Worm (Caenorhabditis elegans): ENCODE results near the gene unc-112.
A peak's percentile ranks its signal among the peaks of the same experiment; 100 is the strongest.

Gene unc-112

ce11 chrV:14711077-14711476 lies 14.6 kb upstream of the unc-112 start, which contains the start of gene ssp-33:
Gene ssp-33, plus strand, starts transcription at chrV:14711377.
- TF ChIP-seq dao-5 (tag; optimal IDR thresholded peaks at IDR 0.05) (no peak), him-1 (tag; optimal IDR thresholded peaks at IDR 0.05) (no peak), W03F9.2 (tag; optimal IDR thresholded peaks at IDR 0.05) (no peak)

ce11 chrV:14707958-14708357 lies 11.5 kb upstream of the unc-112 start, which contains the start of gene R08A2.9:
Gene R08A2.9, plus strand, starts transcription at chrV:14708258.
- no peak for TF ChIP-seq W03F9.2 (tag; optimal IDR thresholded peaks at IDR 0.05)
- TF ChIP-seq him-1 (tag; optimal IDR thresholded peaks at IDR 0.05): no peak
- no peak for TF ChIP-seq dao-5 (tag; optimal IDR thresholded peaks at IDR 0.05)

- no peak for TF ChIP-seq him-1 (tag; optimal IDR thresholded peaks at IDR 0.05)
- no peak for TF ChIP-seq dao-5 (tag; optimal IDR thresholded peaks at IDR 0.05)
- TF ChIP-seq W03F9.2 (tag; optimal IDR thresholded peaks at IDR 0.05): no peak
Observed at ce11 chrV:14698666-14699065, 2.2 kb upstream of the unc-112 start, which contains the start of gene set-5. Gene set-5, plus strand, starts transcription at chrV:14698966.

ce11 chrV:14698005-14698404 lies 1.6 kb upstream of the unc-112 start:
- no peak for TF ChIP-seq W03F9.2 (tag; optimal IDR thresholded peaks at IDR 0.05)
- TF ChIP-seq him-1 (tag; optimal IDR thresholded peaks at IDR 0.05): no peak
- no peak for TF ChIP-seq dao-5 (tag; optimal IDR thresholded peaks at IDR 0.05)

- TF ChIP-seq W03F9.2 (tag; optimal IDR thresholded peaks at IDR 0.05) (no peak), dao-5 (tag; optimal IDR thresholded peaks at IDR 0.05) (no peak), him-1 (tag; optimal IDR thresholded peaks at IDR 0.05) (no peak)
Observed at ce11 chrV:14695713-14696112, 741 bp downstream of the unc-112 start.

- no peak for TF ChIP-seq W03F9.2 (tag; optimal IDR thresholded peaks at IDR 0.05)
Observed at ce11 chrV:14689060-14689750, 7.2 kb downstream of the unc-112 start, which contains the start of gene gasr-8. Gene gasr-8, plus strand, starts transcription at chrV:14689110.

ce11 chrV:14688097-14688912 lies 8.1 kb downstream of the unc-112 start, which contains the start of gene C47E8.11:
Gene C47E8.11, plus strand, starts transcription at chrV:14688616.
- TF ChIP-seq W03F9.2 (tag; optimal IDR thresholded peaks at IDR 0.05): peak; percentile 48
- no peak for TF ChIP-seq dao-5 (tag; optimal IDR thresholded peaks at IDR 0.05)

- no peak for TF ChIP-seq W03F9.2 (tag; optimal IDR thresholded peaks at IDR 0.05)
- TF ChIP-seq dao-5 (tag; optimal IDR thresholded peaks at IDR 0.05): no peak
- TF ChIP-seq him-1 (tag; optimal IDR thresholded peaks at IDR 0.05): no peak
Observed at ce11 chrV:14687106-14687964, 9.1 kb downstream of the unc-112 start.

- TF ChIP-seq him-1 (tag; optimal IDR thresholded peaks at IDR 0.05): no peak
- no peak for TF ChIP-seq W03F9.2 (tag; optimal IDR thresholded peaks at IDR 0.05)
- TF ChIP-seq dao-5 (tag; optimal IDR thresholded peaks at IDR 0.05): no peak
Observed at ce11 chrV:14686231-14687105, 10.0 kb downstream of the unc-112 start.

- TF ChIP-seq dao-5 (tag; optimal IDR thresholded peaks at IDR 0.05): no peak
- TF ChIP-seq W03F9.2 (tag; optimal IDR thresholded peaks at IDR 0.05): peak; percentile 94
- TF ChIP-seq him-1 (tag; optimal IDR thresholded peaks at IDR 0.05): peak; percentile 96
Observed at ce11 chrV:14685435-14686058, 10.9 kb downstream of the unc-112 start, which contains the start of gene C47E8.4. Gene C47E8.4, minus strand, starts transcription at chrV:14685485.

ce11 chrV:14684359-14685312 lies 11.8 kb downstream of the unc-112 start, which contains the start of gene hsp-90:
Gene hsp-90, plus strand, starts transcription at chrV:14684918.
- TF ChIP-seq W03F9.2 (tag; optimal IDR thresholded peaks at IDR 0.05) (no peak), dao-5 (tag; optimal IDR thresholded peaks at IDR 0.05) (no peak), him-1 (tag; optimal IDR thresholded peaks at IDR 0.05) (no peak)

Data from whole organism, L4/young adult.